Fruit fly (Drosophila melanogaster) Kc167 (cell line): ENCODE data around the gene CG18599.

ENCODE experiments used
- Sin3A ChIP-seq: fragments of >200 bp; optimal IDR thresholded peaks from 2 replicates; lab custom pipeline; 2018; ENCODE audit warnings: missing external identifiers
- psq ChIP-seq: fragments of >200 bp; optimal IDR thresholded peaks from 2 replicates; lab custom pipeline; 2017; ENCODE audit warnings: missing external identifiers

DNA sequence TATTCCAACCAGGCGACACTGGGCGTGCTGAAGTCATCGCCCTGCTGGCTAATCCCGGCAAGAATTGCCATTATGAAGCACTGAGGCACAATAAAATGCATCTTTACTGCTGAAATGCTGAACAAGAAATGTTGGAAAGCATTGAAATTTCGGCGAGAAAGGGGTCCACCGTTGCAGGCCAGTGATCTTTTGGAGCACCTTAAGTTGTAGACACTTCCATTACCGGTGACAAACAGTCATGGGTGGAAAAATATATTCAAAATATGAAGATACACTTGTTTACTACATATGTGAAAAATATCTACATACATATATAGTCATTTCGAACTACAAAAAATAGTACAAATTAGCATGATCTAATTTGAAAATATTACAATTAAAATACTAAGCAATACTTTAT is 35.2 kb downstream of the CG18599 start, which contains the start of gene CG7126:
- TF ChIP-seq Sin3A (no peak), psq (lab: Kevin White, UChicago) (no peak)
